Fruit fly (Drosophila melanogaster) whole organism, embryonic: ENCODE results near the gene CG33337.

Experiments used
- CG11723 ChIP-seq: fragments of 200-800 bp; sonication (Bioruptor generic); optimal IDR thresholded peaks from 2 replicates; lab custom pipeline; 2017; ENCODE audit warnings: missing biosample characterization, mild to moderate bottlenecking, missing genetic modification characterization
- CG1603 ChIP-seq: fragments of 200-800 bp; sonication (Bioruptor generic); optimal IDR thresholded peaks from 2 replicates; lab custom pipeline; 2019; ENCODE audit warnings: missing biosample characterization, mild to moderate bottlenecking, missing genetic modification characterization, moderate library complexity
- CG34422 ChIP-seq: fragments of 200-800 bp; sonication (Bioruptor generic); IDR thresholded peaks from 3 replicates; pipeline ENCODE4 v1.3.6; 2022; ENCODE audit warnings: missing biosample characterization, missing genetic modification characterization
- CG8924 ChIP-seq: fragments of 200-800 bp; optimal IDR thresholded peaks from 3 replicates; lab custom pipeline; 2019; ENCODE audit warnings: missing biosample characterization, mild to moderate bottlenecking, missing genetic modification characterization, moderate library complexity
- CG9876 ChIP-seq: fragments of 200-800 bp; sonication (Bioruptor generic); optimal IDR thresholded peaks from 2 replicates; lab custom pipeline; 2016; ENCODE audit warnings: missing biosample characterization, missing genetic modification characterization
- Dll ChIP-seq: fragments of 200-800 bp; sonication (Bioruptor generic); IDR thresholded peaks from 4 replicates; pipeline ENCODE4 v1.3.6; 2022; ENCODE audit warnings: missing biosample characterization, missing genetic modification characterization; ENCODE audit not compliant: partially characterized antibody
- H2.0 ChIP-seq: fragments of 200-800 bp; sonication (Bioruptor generic); IDR thresholded peaks from 2 replicates; pipeline ENCODE4 v1.3.6; 2022; ENCODE audit warnings: missing biosample characterization, missing genetic modification characterization
- bcd ChIP-seq: fragments of 200-800 bp; sonication (Bioruptor generic); optimal IDR thresholded peaks from 2 replicates; lab custom pipeline; 2017; ENCODE audit warnings: missing biosample characterization, mild to moderate bottlenecking, missing genetic modification characterization
- kay ChIP-seq: fragments of 200-800 bp; sonication (Bioruptor generic); optimal IDR thresholded peaks from 2 replicates; lab custom pipeline; 2016; ENCODE audit warnings: missing biosample characterization, missing genetic modification characterization
- ken ChIP-seq: fragments of 200-800 bp; sonication (Bioruptor generic); IDR thresholded peaks from 3 replicates; pipeline ENCODE4 v1.3.6; 2022; ENCODE audit warnings: missing biosample characterization, missing genetic modification characterization
- ro ChIP-seq: fragments of 200-800 bp; sonication (Bioruptor generic); IDR thresholded peaks from 2 replicates; pipeline ENCODE4 v1.3.6; 2022; ENCODE audit warnings: missing biosample characterization, missing genetic modification characterization
- usp ChIP-seq: fragments of >200 bp; optimal IDR thresholded peaks from 2 replicates; lab custom pipeline; 2017; ENCODE audit warnings: missing biosample characterization, missing genetic modification characterization

- no peak for TF ChIP-seq CG9876
- TF ChIP-seq ro (GFP tag; lab: Robert Waterston, UW), result no peak
- TF ChIP-seq CG11723 (GFP tag; lab: Kevin White, UChicago), result no peak
- TF ChIP-seq kay (GFP tag; lab: Kevin White, UChicago), result no peak
- no peak for TF ChIP-seq CG8924
- TF ChIP-seq Dll, result no peak
- TF ChIP-seq H2.0 (GFP tag; lab: Robert Waterston, UW), result no peak
- no peak for TF ChIP-seq ken
- TF ChIP-seq CG1603 (tag; lab: Kevin White, UChicago), result no peak
- no peak for TF ChIP-seq CG34422 (GFP tag; lab: Robert Waterston, UW)
- TF ChIP-seq bcd (GFP tag; lab: Kevin White, UChicago), result no peak
- TF ChIP-seq usp, result no peak
These were observed 35.7 kb downstream of the CG33337 start, which contains the start of gene CG10164 for dm6 chr3R:23556843-23557242.
